Worm (Caenorhabditis elegans) whole organism, late embryonic: ENCODE data around the gene rsp-4.
A peak's percentile ranks its signal among the peaks of the same experiment; 100 is the strongest.

Experiments used
- C08G9.2 ChIP-seq: sonication (generic microtip); optimal IDR thresholded peaks from 2 replicates; lab custom pipeline; 2016; ENCODE audit warnings: mild to moderate bottlenecking, missing genetic modification characterization, moderate library complexity, missing compliant biosample characterization
- C38D4.7 ChIP-seq: fragments of 200-800 bp; sonication (Bioruptor generic); optimal IDR thresholded peaks from 2 replicates; lab custom pipeline; 2018; ENCODE audit warnings: mild to moderate bottlenecking, missing genetic modification characterization, moderate library complexity, missing compliant biosample characterization
- F13H6.1 ChIP-seq: sonication (generic microtip); optimal IDR thresholded peaks from 2 replicates; lab custom pipeline; 2016; ENCODE audit warnings: missing genetic modification characterization, missing compliant biosample characterization
- K09A11.1 ChIP-seq: sonication (generic microtip); optimal IDR thresholded peaks from 2 replicates; lab custom pipeline; 2017; ENCODE audit warnings: antibody characterized with exemption, mild to moderate bottlenecking, missing genetic modification characterization, missing compliant biosample characterization; ENCODE audit not compliant: insufficient read depth
- ahr-1 ChIP-seq: sonication (generic microtip); optimal IDR thresholded peaks from 2 replicates; lab custom pipeline; 2016; ENCODE audit warnings: missing genetic modification characterization, missing compliant biosample characterization
- ceh-19 ChIP-seq: fragments of 200-800 bp; sonication (Bioruptor generic); optimal IDR thresholded peaks from 2 replicates; lab custom pipeline; 2018; ENCODE audit warnings: mild to moderate bottlenecking, missing genetic modification characterization, missing compliant biosample characterization
- ceh-2 ChIP-seq: sonication (generic microtip); optimal IDR thresholded peaks from 2 replicates; lab custom pipeline; 2016; ENCODE audit warnings: missing genotype, missing genetic modification characterization, missing compliant biosample characterization
- ceh-22 ChIP-seq: sonication (generic microtip); optimal IDR thresholded peaks from 2 replicates; lab custom pipeline; 2017; ENCODE audit warnings: missing biosample characterization, missing genetic modification characterization
- ceh-31 ChIP-seq: sonication (generic microtip); optimal IDR thresholded peaks from 2 replicates; lab custom pipeline; 2016; ENCODE audit warnings: missing genetic modification characterization, missing compliant biosample characterization
- ceh-34 ChIP-seq: sonication (generic microtip); optimal IDR thresholded peaks from 2 replicates; lab custom pipeline; 2016; ENCODE audit warnings: mild to moderate bottlenecking, missing genetic modification characterization, missing compliant biosample characterization
- ceh-6 ChIP-seq: fragments of 200-800 bp; sonication (Bioruptor generic); optimal IDR thresholded peaks from 2 replicates; lab custom pipeline; 2018; ENCODE audit warnings: mild to moderate bottlenecking, missing genetic modification characterization, missing compliant biosample characterization
- ceh-9 ChIP-seq: sonication (generic microtip); optimal IDR thresholded peaks from 2 replicates; lab custom pipeline; 2016; ENCODE audit warnings: mild to moderate bottlenecking, missing genetic modification characterization, inconsistent platforms, missing compliant biosample characterization
- che-1 ChIP-seq: sonication (generic microtip); optimal IDR thresholded peaks from 2 replicates; lab custom pipeline; 2016; ENCODE audit warnings: mild to moderate bottlenecking, missing genetic modification characterization, missing compliant biosample characterization
- dve-1 ChIP-seq: sonication (generic microtip); optimal IDR thresholded peaks from 2 replicates; lab custom pipeline; 2017; ENCODE audit warnings: antibody characterized with exemption, mild to moderate bottlenecking, missing genetic modification characterization, missing compliant biosample characterization
- elt-2 ChIP-seq: sonication (generic microtip); optimal IDR thresholded peaks from 2 replicates; lab custom pipeline; 2016; ENCODE audit warnings: missing genetic modification reagents, missing genetic modification characterization, missing compliant biosample characterization
- elt-4 ChIP-seq: sonication (generic microtip); optimal IDR thresholded peaks from 2 replicates; lab custom pipeline; 2016; ENCODE audit warnings: missing genetic modification characterization, missing compliant biosample characterization
- ets-4 ChIP-seq: sonication (generic microtip); optimal IDR thresholded peaks from 2 replicates; lab custom pipeline; 2016; ENCODE audit warnings: missing genetic modification characterization, missing compliant biosample characterization
- fkh-6 ChIP-seq: sonication (generic microtip); optimal IDR thresholded peaks from 2 replicates; lab custom pipeline; 2016; ENCODE audit warnings: missing genetic modification characterization, missing compliant biosample characterization
- lim-6 ChIP-seq: sonication (generic microtip); optimal IDR thresholded peaks from 2 replicates; lab custom pipeline; 2016; ENCODE audit warnings: missing genetic modification characterization, missing compliant biosample characterization
- madf-2 ChIP-seq: sonication (generic microtip); optimal IDR thresholded peaks from 2 replicates; lab custom pipeline; 2017; ENCODE audit warnings: missing genetic modification characterization, missing compliant biosample characterization
- npax-4 ChIP-seq: sonication (generic microtip); optimal IDR thresholded peaks from 2 replicates; lab custom pipeline; 2016; ENCODE audit warnings: missing genetic modification characterization, missing compliant biosample characterization
- pat-9 ChIP-seq: fragments of 200-800 bp; sonication (Bioruptor generic); optimal IDR thresholded peaks from 2 replicates; lab custom pipeline; 2018; ENCODE audit warnings: mild to moderate bottlenecking, missing genetic modification characterization, moderate library complexity, missing compliant biosample characterization
- pax-1 ChIP-seq: fragments of 150-350 bp; optimal IDR thresholded peaks from 2 replicates; lab custom pipeline; 2014; ENCODE audit warnings: missing biosample characterization, missing genetic modification characterization
- pha-4 ChIP-seq: fragments of 150-350 bp; optimal IDR thresholded peaks from 2 replicates; lab custom pipeline; 2018; ENCODE audit warnings: missing biosample characterization, missing genetic modification reagents, missing genetic modification characterization
- pros-1 ChIP-seq: fragments of 150-350 bp; optimal IDR thresholded peaks from 2 replicates; lab custom pipeline; 2014; ENCODE audit warnings: missing biosample characterization, missing genetic modification reagents, missing genetic modification characterization
- sdc-2 ChIP-seq: sonication (generic microtip); optimal IDR thresholded peaks from 2 replicates; lab custom pipeline; 2016; ENCODE audit warnings: missing genotype, missing genetic modification characterization, missing compliant biosample characterization
- sox-2 ChIP-seq: fragments of 200-800 bp; sonication (Bioruptor generic); IDR thresholded peaks from 2 replicates; pipeline ENCODE4 v1.3.6; 2022; ENCODE audit warnings: missing genetic modification reagents, missing genetic modification characterization, missing compliant biosample characterization
- sox-4 ChIP-seq: sonication (generic microtip); optimal IDR thresholded peaks from 2 replicates; lab custom pipeline; 2017; ENCODE audit warnings: mild to moderate bottlenecking, missing genetic modification characterization, inconsistent platforms, missing compliant biosample characterization
- syd-9 ChIP-seq: sonication (generic microtip); optimal IDR thresholded peaks from 2 replicates; lab custom pipeline; 2016; ENCODE audit warnings: mild to moderate bottlenecking, missing genetic modification characterization, moderate library complexity, missing compliant biosample characterization
- tbx-7 ChIP-seq: sonication (generic microtip); optimal IDR thresholded peaks from 2 replicates; lab custom pipeline; 2016; ENCODE audit warnings: missing genotype, missing genetic modification characterization, missing compliant biosample characterization
- unc-3 ChIP-seq, 2 experiments: fragments of 200-800 bp in 1 of 2; sonication (Bioruptor generic) in 1 of 2; sonication (generic microtip) in 1 of 2; conservative IDR thresholded peaks in 1 of 2; optimal IDR thresholded peaks in 1 of 2; 2 replicates each; pipeline versions ENCODE4 v1.3.6 to Lab custom; 2016 to 2022; ENCODE audit warnings: missing compliant biosample characterization in 2 of 2, missing genetic modification characterization in 2 of 2, missing genetic modification reagents in 1 of 2
- unc-42 ChIP-seq: sonication (generic microtip); optimal IDR thresholded peaks from 2 replicates; lab custom pipeline; 2016; ENCODE audit warnings: missing genotype, missing genetic modification characterization, missing compliant biosample characterization
- unc-55 ChIP-seq: sonication (generic microtip); optimal IDR thresholded peaks from 2 replicates; lab custom pipeline; 2017; ENCODE audit warnings: missing biosample characterization, missing genetic modification reagents, missing genetic modification characterization
- unc-86 ChIP-seq: sonication (generic microtip); optimal IDR thresholded peaks from 2 replicates; lab custom pipeline; 2016; ENCODE audit warnings: missing genetic modification characterization, missing compliant biosample characterization

Gene rsp-4

DNA sequence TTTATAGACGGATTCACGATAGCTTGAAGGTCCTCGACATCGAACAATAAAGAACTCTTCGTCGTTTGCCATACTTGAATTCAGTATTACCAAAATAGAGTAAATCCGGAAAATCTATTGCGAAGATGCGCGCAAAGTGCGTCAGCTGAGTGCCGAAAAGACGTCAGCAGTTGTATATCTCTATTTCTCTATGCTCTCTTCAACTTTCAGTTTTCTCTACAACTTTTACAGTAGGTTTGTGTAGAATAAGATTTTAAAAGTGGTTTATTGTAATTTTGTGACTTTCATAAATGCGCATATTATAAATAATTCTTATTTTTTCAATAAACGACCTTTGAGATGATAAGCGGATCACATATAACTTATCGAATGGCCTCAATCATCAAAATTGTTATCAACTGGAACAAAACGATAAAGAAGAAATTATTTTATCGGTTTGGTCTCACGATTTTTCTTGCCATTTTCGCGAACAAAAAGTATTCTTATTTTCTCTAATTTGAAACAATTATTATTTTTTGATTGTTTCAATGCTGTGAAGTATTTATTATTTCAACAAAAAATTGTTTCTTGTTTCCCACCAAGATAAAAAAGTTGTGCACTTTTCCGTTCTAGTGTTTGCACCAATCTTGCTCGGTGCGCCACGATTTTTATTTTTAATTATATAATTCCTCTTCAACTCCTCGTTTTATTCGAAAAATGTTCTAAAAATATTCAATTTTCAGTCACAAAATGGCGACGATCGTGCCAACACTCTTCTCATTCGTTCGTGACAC lies 15.2 kb downstream of the rsp-4 start, which contains the start of the genes agt-2 and F09E5.3 (continued):
- TF ChIP-seq madf-2 (tag; lab: Kevin White, UChicago), result peak; percentile 39
- TF ChIP-seq fkh-6 (tag; lab: Kevin White, UChicago), result no peak
- TF ChIP-seq K09A11.1 (tag; lab: Kevin White, UChicago), result no peak
- no peak for TF ChIP-seq npax-4 (tag; lab: Kevin White, UChicago)
- no peak for TF ChIP-seq sox-2 (GFP tag; lab: Robert Waterston, UW)
- no peak for TF ChIP-seq pax-1 (tag; lab: Kevin White, UChicago)
- TF ChIP-seq C08G9.2 (tag; lab: Kevin White, UChicago), result no peak
- peak; percentile 57 for TF ChIP-seq ceh-34
- TF ChIP-seq ceh-22 (tag; lab: Kevin White, UChicago), result no peak
- no peak for TF ChIP-seq ahr-1 (tag; lab: Kevin White, UChicago)
- no peak for TF ChIP-seq ceh-9 (tag; lab: Kevin White, UChicago)
- TF ChIP-seq ceh-19, result no peak
- peak; percentile 42 for TF ChIP-seq ceh-31 (tag; lab: Kevin White, UChicago)
- TF ChIP-seq pat-9 (tag; lab: Kevin White, UChicago), result no peak
- TF ChIP-seq elt-4 (tag; lab: Kevin White, UChicago), result no peak
- TF ChIP-seq unc-42 (tag; lab: Kevin White, UChicago), result peak; percentile 65
- peak; percentile 7 for TF ChIP-seq ceh-2 (tag; lab: Kevin White, UChicago)
- TF ChIP-seq ceh-6 (GFP tag; lab: Kevin White, UChicago), result no peak
- no peak for TF ChIP-seq unc-3 (GFP tag; conservative IDR thresholded peaks at IDR 0.05; lab: Robert Waterston, UW)
- no peak for TF ChIP-seq unc-3 (tag; optimal IDR thresholded peaks at IDR 0.05; lab: Kevin White, UChicago)
- no peak for TF ChIP-seq F13H6.1

DNA sequence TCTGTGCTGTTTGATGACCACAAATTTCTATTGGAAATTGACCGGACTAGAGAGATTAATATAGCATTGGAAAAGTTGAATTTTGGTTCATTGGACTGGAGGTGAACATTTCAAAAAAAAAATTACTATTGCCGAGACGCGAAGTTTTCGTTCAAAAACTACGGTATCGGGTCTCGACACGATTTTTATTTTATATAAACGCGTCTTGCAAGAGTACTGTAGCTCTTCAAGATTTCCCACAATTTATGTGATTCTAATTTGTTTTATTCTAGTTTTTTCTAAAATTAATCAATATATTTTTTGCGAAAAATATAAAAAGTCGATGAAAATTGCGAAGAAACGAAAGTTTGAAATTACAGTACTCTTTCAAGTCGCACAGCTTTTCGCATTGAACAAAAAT lies 18.0 kb downstream of the rsp-4 start, which contains the start of gene F09E5.12:
Gene F09E5.12 (minus strand): TSS at position 101 of the 400 bp plus-strand sequence.
- no peak for TF ChIP-seq ceh-34

DNA sequence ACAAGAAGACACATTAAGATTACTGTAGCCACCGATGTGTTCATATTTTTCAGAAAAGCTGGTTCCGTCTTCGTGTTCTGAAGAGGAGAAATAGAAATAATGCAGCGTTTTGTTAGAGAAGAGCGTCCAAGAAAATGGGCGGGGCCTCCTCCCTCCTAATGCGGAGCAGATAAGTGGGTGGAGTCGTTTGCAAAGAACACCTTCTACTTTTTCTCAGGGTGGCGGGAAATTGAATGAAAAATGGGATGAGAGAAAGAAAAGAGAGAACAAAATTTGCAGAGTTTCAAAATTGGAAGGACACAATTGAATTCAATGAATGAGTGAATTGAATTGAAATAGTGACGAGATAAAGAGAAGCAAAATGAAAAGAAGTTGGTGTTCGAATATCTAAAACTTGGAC lies 23.0 kb downstream of the rsp-4 start, which contains the start of gene F09E5.16:
Gene F09E5.16 (minus strand): TSS at position 101 of the 400 bp plus-strand sequence.
- TF ChIP-seq pha-4 (tag; lab: Kevin White, UChicago), result no peak
- TF ChIP-seq unc-55 (GFP tag; lab: Kevin White, UChicago), result no peak
- TF ChIP-seq syd-9 (tag; lab: Kevin White, UChicago), result no peak
- TF ChIP-seq ceh-19, result no peak
- TF ChIP-seq sox-2 (GFP tag; lab: Robert Waterston, UW), result no peak
- no peak for TF ChIP-seq sdc-2 (tag; lab: Kevin White, UChicago)

DNA sequence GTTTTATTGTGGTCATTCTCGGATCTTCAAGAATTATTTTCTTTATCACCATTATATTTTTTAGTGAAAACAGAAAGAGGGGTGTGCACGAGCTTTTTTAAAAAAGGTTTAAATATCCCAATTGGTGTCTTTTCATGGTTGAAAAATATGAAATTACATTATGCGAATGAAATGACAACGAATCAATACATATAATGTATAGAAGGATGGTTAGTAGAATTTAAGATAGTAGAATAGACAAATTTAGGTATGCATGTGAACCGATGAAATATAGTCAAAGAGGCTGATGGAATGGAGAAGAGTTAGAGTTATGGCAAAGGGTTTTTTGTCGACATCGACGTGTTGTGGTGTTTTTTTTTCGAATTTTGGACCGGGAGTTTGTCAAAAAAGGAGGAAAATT lies 24.1 kb downstream of the rsp-4 start:
- TF ChIP-seq dve-1 (no peak), sox-4 (no peak), che-1 (tag; lab: Kevin White, UChicago) (no peak), elt-2 (tag; lab: Kevin White, UChicago) (no peak), C08G9.2 (tag; lab: Kevin White, UChicago) (no peak)

DNA sequence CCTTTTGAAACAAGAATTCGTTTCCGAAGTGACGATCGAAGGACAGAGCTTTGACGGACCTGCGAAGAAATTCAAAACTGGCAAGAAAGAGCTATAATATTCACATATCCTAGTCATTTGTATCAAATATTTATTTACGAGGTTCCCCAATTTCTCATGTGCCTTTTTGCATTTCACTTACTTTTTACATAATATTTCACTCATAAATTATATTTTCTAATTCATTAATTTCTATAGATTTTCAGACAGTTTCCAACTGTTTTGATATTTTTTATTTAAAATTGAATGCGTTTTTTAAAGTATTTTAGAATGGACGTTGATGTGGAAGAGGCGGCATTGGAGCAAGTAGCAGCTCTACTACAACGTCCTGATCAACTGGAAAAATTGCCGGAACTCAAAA lies 29.4 kb downstream of the rsp-4 start, which contains the start of gene sec-6:
Gene sec-6 (plus strand): TSS at position 301 of the 400 bp plus-strand sequence.
- TF ChIP-seq C38D4.7 (GFP tag; lab: Kevin White, UChicago) (no peak), dve-1 (no peak), syd-9 (tag; lab: Kevin White, UChicago) (no peak), unc-86 (tag; lab: Kevin White, UChicago) (no peak), ceh-2 (tag; lab: Kevin White, UChicago) (no peak), ets-4 (no peak), elt-4 (tag; lab: Kevin White, UChicago) (no peak), tbx-7 (tag; lab: Kevin White, UChicago) (no peak), pros-1 (tag; lab: Kevin White, UChicago) (no peak), lim-6 (tag; lab: Kevin White, UChicago) (no peak)
